Worm (Caenorhabditis elegans): ENCODE data around the gene Y39E4B.11.

DNA sequence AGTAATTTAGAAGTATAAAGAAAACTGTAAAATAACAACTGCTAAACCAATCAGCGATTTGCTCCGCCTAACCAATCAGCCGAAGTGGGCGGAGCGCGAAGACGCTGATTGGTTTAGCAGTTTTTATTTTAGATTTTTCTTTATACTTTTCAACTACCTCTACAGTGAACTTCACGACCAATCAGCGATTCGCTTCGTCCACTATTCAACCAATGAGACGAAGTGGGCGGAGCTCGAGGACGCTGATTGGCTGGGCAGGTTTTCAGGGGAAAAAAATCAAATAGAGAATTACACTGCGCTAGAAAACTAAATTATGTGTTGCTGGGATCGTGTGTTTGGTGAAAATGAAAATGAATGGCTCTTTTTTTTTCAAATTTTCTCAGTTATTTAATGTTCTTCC lies 2.9 kb upstream of the Y39E4B.11 start:
- no peak for TF ChIP-seq unc-62 (GFP tag; optimal IDR thresholded peaks at IDR 0.05 in 1 of 2)
- no peak for TF ChIP-seq unc-62 (tag; optimal IDR thresholded peaks at IDR 0.05)
- TF ChIP-seq mdl-1 (tag; optimal IDR thresholded peaks at IDR 0.05) = no peak
- no peak for TF ChIP-seq egl-43 (GFP tag; IDR thresholded peaks at IDR 0.05)
- no peak for TF ChIP-seq tra-1 (GFP tag; IDR thresholded peaks at IDR 0.05)
- TF ChIP-seq ama-1 (optimal IDR thresholded peaks at IDR 0.05) = no peak
- TF ChIP-seq lin-39 (tag; optimal IDR thresholded peaks at IDR 0.05) = no peak
- no peak for TF ChIP-seq nhr-77 (tag; optimal IDR thresholded peaks at IDR 0.05)
- no peak for TF ChIP-seq aly-2 (tag; optimal IDR thresholded peaks at IDR 0.05)
- TF ChIP-seq ceh-28 (tag; optimal IDR thresholded peaks at IDR 0.05) = no peak

Data from whole organism, L4 larva.